Worm (Caenorhabditis elegans): Measurements from ENCODE around the gene Y73F8A.27.

Gene Y73F8A.27

DNA sequence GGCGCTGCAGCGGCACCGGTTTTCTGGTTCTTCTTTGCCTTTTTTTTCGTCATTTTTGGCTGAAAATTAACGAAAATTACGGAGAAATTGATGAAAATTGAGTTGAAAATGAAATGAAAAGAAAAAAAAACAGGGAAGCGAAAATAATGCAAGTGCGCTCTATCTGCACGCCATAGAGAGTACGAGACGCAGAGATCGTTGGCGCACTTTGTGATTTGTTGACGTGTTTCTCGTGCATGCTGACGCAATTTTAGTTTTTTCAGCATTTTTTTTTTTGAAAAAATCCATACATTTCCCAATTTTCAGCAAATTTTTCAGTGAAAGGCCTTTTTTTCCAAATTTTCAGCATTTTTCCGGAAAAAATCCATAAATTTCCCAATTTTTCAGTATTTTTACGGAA lies 1.2 kb upstream of the Y73F8A.27 start, which contains the start of gene ntl-11 (continued):
- TF ChIP-seq ceh-91 (GFP tag; IDR thresholded peaks at IDR 0.05): peak; percentile 88
- peak; percentile 77 for TF ChIP-seq snpc-1.3 (tag; optimal IDR thresholded peaks at IDR 0.05; ENCODE audit: insufficient read depth)
- TF ChIP-seq sdz-38 (tag; optimal IDR thresholded peaks at IDR 0.05): no peak
- no peak for TF ChIP-seq ceh-58 (GFP tag; IDR thresholded peaks at IDR 0.05)
- peak; percentile 97 for TF ChIP-seq B0336.3 (GFP tag; IDR thresholded peaks at IDR 0.05)
- TF ChIP-seq zfh-2 (GFP tag; conservative IDR thresholded peaks at IDR 0.05): peak; percentile 62
- peak; percentile 94 for TF ChIP-seq athp-1 (tag; optimal IDR thresholded peaks at IDR 0.05)
- TF ChIP-seq attf-5 (GFP tag; optimal IDR thresholded peaks at IDR 0.05): peak; percentile 99
- peak; percentile 52 for TF ChIP-seq madf-8 (GFP tag; conservative IDR thresholded peaks at IDR 0.05)
- TF ChIP-seq hlh-26 (GFP tag; conservative IDR thresholded peaks at IDR 0.05): no peak
- peak; percentile 69 for TF ChIP-seq dpl-1 (GFP tag; optimal IDR thresholded peaks at IDR 0.05)
- TF ChIP-seq snpc-3.4 (tag; optimal IDR thresholded peaks at IDR 0.05): peak; percentile 95
- peak; percentile 35 for TF ChIP-seq unc-130 (GFP tag; optimal IDR thresholded peaks at IDR 0.05)
- no peak for TF ChIP-seq sea-2 (GFP tag; IDR thresholded peaks at IDR 0.05)
- peak; percentile 15 for TF ChIP-seq him-1 (tag; optimal IDR thresholded peaks at IDR 0.05)
- TF ChIP-seq unc-62 (GFP tag; optimal IDR thresholded peaks at IDR 0.05): no peak
- TF ChIP-seq F49E8.2 (tag; optimal IDR thresholded peaks at IDR 0.05; ENCODE audit: insufficient read depth): peak; percentile 92
- TF ChIP-seq F57A8.1 (GFP tag; optimal IDR thresholded peaks at IDR 0.05): no peak
- TF ChIP-seq F10E7.11 (tag; optimal IDR thresholded peaks at IDR 0.05): no peak
- peak; percentile 67 for TF ChIP-seq efl-1 (GFP tag; optimal IDR thresholded peaks at IDR 0.05)
- TF ChIP-seq repo-1 (tag; optimal IDR thresholded peaks at IDR 0.05): peak; percentile 92
- TF ChIP-seq lir-1 (GFP tag; conservative IDR thresholded peaks at IDR 0.05): no peak; the same call in 1 of the 2 replicates
- TF ChIP-seq ama-1 (optimal IDR thresholded peaks at IDR 0.05): no peak
- TF ChIP-seq ama-1 (GFP tag; optimal IDR thresholded peaks at IDR 0.05): no peak
- TF ChIP-seq egrh-3 (GFP tag; IDR thresholded peaks at IDR 0.05): 0 out of 2 replicates have a peak, but pooled peaks have one; percentile 20
- no peak for TF ChIP-seq sptf-2 (GFP tag; optimal IDR thresholded peaks at IDR 0.05)
- peak; percentile 74 for TF ChIP-seq B0035.1 (tag; optimal IDR thresholded peaks at IDR 0.05)
- 0 out of 2 replicates have a peak, but pooled peaks have one; percentile 30 for TF ChIP-seq F39B2.1 (GFP tag; IDR thresholded peaks at IDR 0.05)
- TF ChIP-seq lin-54 (GFP tag; optimal IDR thresholded peaks at IDR 0.05): peak; percentile 96
- TF ChIP-seq lsy-27 (tag; optimal IDR thresholded peaks at IDR 0.05; ENCODE audit: borderline replicate concordance, insufficient read depth): no peak
- TF ChIP-seq chd-7 (tag; optimal IDR thresholded peaks at IDR 0.05): no peak
- no peak for TF ChIP-seq tbx-9 (tag; optimal IDR thresholded peaks at IDR 0.05; ENCODE audit: borderline replicate concordance)

- TF ChIP-seq lsl-1 (GFP tag; optimal IDR thresholded peaks at IDR 0.05): no peak
- no peak for TF ChIP-seq B0035.1 (tag; optimal IDR thresholded peaks at IDR 0.05)
- no peak for TF ChIP-seq ztf-22 (GFP tag; optimal IDR thresholded peaks at IDR 0.05)
- TF ChIP-seq ztf-6 (GFP tag; IDR thresholded peaks at IDR 0.05): no peak
- TF ChIP-seq madf-3 (GFP tag; IDR thresholded peaks at IDR 0.05): no peak
- TF ChIP-seq Y53G8AR.9 (GFP tag; conservative IDR thresholded peaks at IDR 0.05): no peak
- no peak for TF ChIP-seq mxl-1 (tag; optimal IDR thresholded peaks at IDR 0.05)
- no peak for TF ChIP-seq somi-1 (GFP tag; optimal IDR thresholded peaks at IDR 0.05)
- TF ChIP-seq mcd-1 (GFP tag; IDR thresholded peaks at IDR 0.05): peak; percentile 65
- TF ChIP-seq attf-5 (GFP tag; optimal IDR thresholded peaks at IDR 0.05): no peak
- TF ChIP-seq pha-4 (tag; optimal IDR thresholded peaks at IDR 0.05): no peak
- no peak for TF ChIP-seq ztf-25 (GFP tag; IDR thresholded peaks at IDR 0.05)
- no peak for TF ChIP-seq dox-1 (GFP tag; IDR thresholded peaks at IDR 0.05)
- peak; percentile 1 for TF ChIP-seq tlf-1 (GFP tag; optimal IDR thresholded peaks at IDR 0.05)
- TF ChIP-seq F22D6.2 (tag; optimal IDR thresholded peaks at IDR 0.05): no peak
- TF ChIP-seq F55B11.4 (tag; optimal IDR thresholded peaks at IDR 0.05; ENCODE audit: borderline replicate concordance, insufficient read depth): no peak
- TF ChIP-seq atf-7 (tag; optimal IDR thresholded peaks at IDR 0.05): no peak
- no peak for TF ChIP-seq sea-2 (GFP tag; IDR thresholded peaks at IDR 0.05)
- TF ChIP-seq Y79H2A.3 (GFP tag; conservative IDR thresholded peaks at IDR 0.05): peak; percentile 53; the same call in 1 of the 2 replicates
- no peak for TF ChIP-seq egl-44 (GFP tag; IDR thresholded peaks at IDR 0.05)
Observed at ce11 chrIV:15473588-15474271, 1.1 kb downstream of the Y73F8A.27 start, which contains the start of gene Y73F8A.26. Gene Y73F8A.26, plus strand, starts transcription at chrIV:15473660.

All from whole organism, young adult.